Worm (Caenorhabditis elegans): ENCODE measurements around the gene clec-251.

Gene clec-251

DNA sequence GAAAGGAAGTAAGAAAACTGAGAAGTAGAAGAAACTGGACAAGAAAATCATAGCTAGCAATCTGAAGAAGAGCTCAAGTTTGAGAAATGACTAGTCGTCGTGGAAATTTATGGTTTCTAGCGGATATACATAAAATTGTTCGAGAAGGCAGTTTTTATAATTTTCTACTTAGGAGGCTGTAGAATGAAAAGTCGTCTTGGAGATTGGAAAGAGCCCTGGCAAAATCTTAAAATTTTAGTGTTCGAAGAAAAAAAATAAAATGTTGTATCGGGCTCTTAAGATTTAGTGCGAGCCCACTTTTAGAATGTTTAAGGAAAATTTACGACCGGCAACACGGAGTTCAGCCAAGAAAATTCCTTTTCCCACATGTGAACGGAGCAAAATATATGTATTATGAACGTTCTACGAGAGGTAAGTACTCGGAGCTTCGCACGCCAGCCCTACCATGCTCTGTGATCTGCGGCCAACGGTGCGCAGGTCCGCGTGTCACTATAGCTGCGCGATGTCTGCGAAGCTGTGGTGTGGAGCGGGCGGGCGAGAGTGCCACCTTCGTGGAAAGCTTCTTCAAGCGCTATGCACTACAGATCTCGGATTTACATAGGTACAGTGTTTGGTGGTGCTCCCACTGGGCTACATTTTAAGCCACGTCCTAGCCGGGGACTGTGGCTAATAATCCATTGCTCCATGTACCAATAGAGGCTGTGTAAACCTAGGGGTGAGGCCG is at the start of gene clec-251:
TSS of gene clec-251 (minus strand) at position 51 of the 724 bp plus-strand sequence.
- TF ChIP-seq hlh-30 (tag; optimal IDR thresholded peaks at IDR 0.05; ENCODE audit: insufficient read depth) (no peak), ceh-34 (tag; optimal IDR thresholded peaks at IDR 0.05) (no peak), pha-4 (tag; optimal IDR thresholded peaks at IDR 0.05) (no peak), hlh-13 (GFP tag; optimal IDR thresholded peaks at IDR 0.05) (no peak), unc-86 (tag; optimal IDR thresholded peaks at IDR 0.05) (no peak), pros-1 (tag; optimal IDR thresholded peaks at IDR 0.05) (no peak)

DNA sequence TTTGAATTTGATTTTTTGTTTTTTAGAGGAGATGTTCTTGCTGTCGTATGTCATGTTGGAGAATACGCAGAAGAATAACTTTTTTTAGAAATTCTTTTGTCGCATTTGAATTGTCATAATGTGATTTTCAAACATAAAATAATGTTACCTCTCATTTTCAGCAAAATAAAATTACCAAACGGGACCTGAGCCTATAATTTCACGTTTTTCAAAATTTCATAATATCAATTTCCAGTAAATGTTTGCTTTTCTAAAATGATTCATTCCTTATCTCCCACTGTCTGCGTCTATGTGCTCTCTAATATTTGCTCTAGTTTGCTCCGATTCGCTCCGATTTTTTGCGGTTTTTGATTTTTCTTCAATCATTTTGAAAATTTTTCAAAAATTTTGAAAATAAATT is 43.9 kb upstream of the clec-251 start, which contains the start of gene nhr-231:
TSS of gene nhr-231 (plus strand) at position 301 of the 400 bp plus-strand sequence.
- TF ChIP-seq odd-2 (tag; optimal IDR thresholded peaks at IDR 0.05), result no peak
- no peak for TF ChIP-seq nhr-11 (tag; optimal IDR thresholded peaks at IDR 0.05)

DNA sequence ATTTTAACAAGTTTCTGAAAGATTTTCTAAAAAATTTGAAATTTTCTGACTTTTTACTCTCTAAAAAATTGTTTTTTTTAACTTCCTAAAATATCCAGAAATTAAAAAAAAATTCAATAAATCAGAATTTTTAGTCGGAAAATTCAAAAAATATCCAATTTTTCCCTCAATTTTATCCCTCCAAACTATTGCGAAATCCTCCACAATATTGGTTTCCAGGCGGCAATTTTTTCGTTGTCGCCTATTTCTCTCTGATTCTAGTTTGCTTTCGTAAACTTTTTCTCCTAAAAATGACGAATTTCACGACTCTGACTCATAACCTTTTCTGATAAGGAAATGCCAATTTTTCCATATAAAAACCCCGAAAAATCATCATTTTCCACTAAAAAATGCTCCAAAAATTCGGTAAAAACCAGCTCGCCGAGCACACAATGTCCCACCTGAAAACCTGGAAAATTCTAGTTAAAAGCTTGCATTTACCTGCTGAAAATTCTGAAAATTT is 40.7 kb upstream of the clec-251 start, which contains the start of gene Y17D7B.2:
TSS of gene Y17D7B.2 (plus strand) at position 323 of the 502 bp plus-strand sequence.
- TF ChIP-seq K09A11.1 (tag; optimal IDR thresholded peaks at IDR 0.05; ENCODE audit: insufficient read depth) (no peak), ceh-19 (GFP tag; optimal IDR thresholded peaks at IDR 0.05) (no peak), unc-86 (tag; optimal IDR thresholded peaks at IDR 0.05) (no peak), ref-2 (tag; optimal IDR thresholded peaks at IDR 0.05) (no peak), ceh-14 (tag; optimal IDR thresholded peaks at IDR 0.05) (no peak), hlh-13 (GFP tag; optimal IDR thresholded peaks at IDR 0.05) (no peak)

DNA sequence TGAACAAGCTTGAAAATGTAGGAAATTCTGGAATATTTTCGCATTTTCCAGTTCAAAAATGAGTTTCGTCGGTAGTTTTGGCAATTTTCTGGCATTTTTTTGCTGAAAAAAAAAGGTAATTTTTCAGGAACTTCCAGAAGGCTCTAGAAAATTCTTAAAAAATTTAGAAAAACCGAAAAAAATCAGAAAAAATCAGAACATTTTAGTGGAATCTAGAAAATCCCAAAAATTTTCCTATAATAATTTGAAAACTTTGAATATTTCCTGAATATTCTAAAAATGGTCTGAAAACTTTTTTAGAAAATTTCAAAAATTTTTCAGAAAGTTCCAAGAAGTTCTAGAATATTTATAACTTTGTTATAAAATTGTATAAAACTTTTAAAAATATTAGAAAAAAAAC is 39.9 kb upstream of the clec-251 start, which contains the start of gene Y17D7B.3:
TSS of gene Y17D7B.3 (minus strand) at position 101 of the 400 bp plus-strand sequence.
- TF ChIP-seq fkh-10 (GFP tag; optimal IDR thresholded peaks at IDR 0.05) (no peak), che-1 (tag; optimal IDR thresholded peaks at IDR 0.05) (no peak), F13H6.1 (tag; optimal IDR thresholded peaks at IDR 0.05) (no peak), elt-2 (tag; optimal IDR thresholded peaks at IDR 0.05) (no peak), syd-9 (tag; optimal IDR thresholded peaks at IDR 0.05) (no peak), ahr-1 (tag; optimal IDR thresholded peaks at IDR 0.05) (no peak), fax-1 (tag; optimal IDR thresholded peaks at IDR 0.05) (no peak), sox-4 (tag; optimal IDR thresholded peaks at IDR 0.05) (no peak), dmd-4 (tag; optimal IDR thresholded peaks at IDR 0.05; ENCODE audit: borderline replicate concordance) (no peak), unc-86 (tag; optimal IDR thresholded peaks at IDR 0.05) (no peak), ceh-2 (tag; optimal IDR thresholded peaks at IDR 0.05) (no peak), pqm-1 (tag; optimal IDR thresholded peaks at IDR 0.05) (no peak), ceh-18 (tag; optimal IDR thresholded peaks at IDR 0.05) (no peak), ceh-22 (tag; optimal IDR thresholded peaks at IDR 0.05) (no peak), ceh-30 (tag; optimal IDR thresholded peaks at IDR 0.05) (no peak), unc-55 (GFP tag; optimal IDR thresholded peaks at IDR 0.05) (no peak), ceh-9 (tag; optimal IDR thresholded peaks at IDR 0.05) (no peak)

DNA sequence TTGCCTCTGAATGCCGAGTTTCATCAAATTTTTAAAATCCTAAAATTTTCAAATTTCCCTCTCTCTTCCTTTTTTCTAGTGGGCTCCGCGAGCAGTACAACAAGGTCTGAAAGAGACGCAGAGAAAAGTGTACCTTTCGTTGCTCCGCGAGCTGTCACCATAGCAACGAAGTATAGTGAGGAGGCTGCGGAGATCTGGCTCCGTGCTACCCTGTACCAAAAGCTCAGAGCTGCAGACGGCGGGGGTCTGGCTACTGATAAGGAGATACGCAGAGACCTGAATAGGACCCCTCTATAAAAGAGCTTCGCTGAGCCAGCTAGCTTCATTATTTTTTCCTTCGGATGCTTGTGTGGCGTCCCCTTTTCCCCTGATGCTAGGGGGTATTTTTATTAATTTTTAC is 36.7 kb upstream of the clec-251 start, which contains the start of gene Y17D7B.10:
TSS of gene Y17D7B.10 (plus strand) at position 243 of the 400 bp plus-strand sequence.
- TF ChIP-seq elt-2 (tag; optimal IDR thresholded peaks at IDR 0.05), result no peak
- no peak for TF ChIP-seq tbx-7 (tag; optimal IDR thresholded peaks at IDR 0.05)
- no peak for TF ChIP-seq ceh-30 (tag; optimal IDR thresholded peaks at IDR 0.05)
- TF ChIP-seq ceh-24 (tag; optimal IDR thresholded peaks at IDR 0.05), result no peak
- no peak for TF ChIP-seq ttx-3 (tag; optimal IDR thresholded peaks at IDR 0.05)
- TF ChIP-seq sox-4 (tag; optimal IDR thresholded peaks at IDR 0.05), result no peak
- no peak for TF ChIP-seq unc-3 (GFP tag; conservative IDR thresholded peaks at IDR 0.05)
- TF ChIP-seq unc-3 (tag; optimal IDR thresholded peaks at IDR 0.05), result no peak
- no peak for TF ChIP-seq pha-4 (tag; optimal IDR thresholded peaks at IDR 0.05)
- TF ChIP-seq K09A11.1 (tag; optimal IDR thresholded peaks at IDR 0.05; ENCODE audit: insufficient read depth), result no peak
- TF ChIP-seq hlh-8 (tag; optimal IDR thresholded peaks at IDR 0.05), result no peak
- no peak for TF ChIP-seq nfya-1 (tag; optimal IDR thresholded peaks at IDR 0.05)
- TF ChIP-seq che-1 (tag; optimal IDR thresholded peaks at IDR 0.05), result no peak
- TF ChIP-seq ceh-18 (tag; optimal IDR thresholded peaks at IDR 0.05), result no peak
- no peak for TF ChIP-seq pax-1 (tag; optimal IDR thresholded peaks at IDR 0.05)
- TF ChIP-seq nhr-232 (tag; optimal IDR thresholded peaks at IDR 0.05), result no peak
- TF ChIP-seq hlh-6 (tag; optimal IDR thresholded peaks at IDR 0.05), result no peak

Measured in whole organism, late embryonic.